Worm (Caenorhabditis elegans) whole organism, mixed stage, embryonic: ENCODE measurements around the gene K08H10.6.

Experiments used
- M03D4.4 ChIP-seq: sonication (generic microtip); optimal IDR thresholded peaks from 2 replicates; lab custom pipeline; 2017; ENCODE audit warnings: mild to moderate bottlenecking, missing genetic modification characterization, missing compliant biosample characterization
- elt-1 ChIP-seq: sonication (generic microtip); optimal IDR thresholded peaks from 2 replicates; lab custom pipeline; 2017; ENCODE audit warnings: missing genetic modification characterization, mild to moderate bottlenecking, missing compliant biosample characterization, antibody characterized with exemption, moderate library complexity, borderline replicate concordance; ENCODE audit not compliant: insufficient read depth
- flh-1 ChIP-seq: fragments of 200-800 bp; sonication (Bioruptor generic); optimal IDR thresholded peaks from 2 replicates; lab custom pipeline; 2018; ENCODE audit warnings: mild to moderate bottlenecking, missing genetic modification characterization, moderate library complexity, missing compliant biosample characterization
- ham-2 ChIP-seq: fragments of 200-800 bp; sonication (Bioruptor generic); optimal IDR thresholded peaks from 2 replicates; lab custom pipeline; 2018; ENCODE audit warnings: mild to moderate bottlenecking, missing genetic modification characterization, missing compliant biosample characterization
- lin-32 ChIP-seq: fragments of 200-800 bp; sonication (Bioruptor generic); optimal IDR thresholded peaks from 2 replicates; lab custom pipeline; 2018; ENCODE audit warnings: mild to moderate bottlenecking, missing genetic modification characterization, missing compliant biosample characterization
- nhr-237 ChIP-seq: fragments of 150-350 bp; optimal IDR thresholded peaks from 2 replicates; lab custom pipeline; 2014; ENCODE audit warnings: missing biosample characterization, missing genetic modification characterization
- sem-2 ChIP-seq: fragments of 200-800 bp; sonication (Bioruptor generic); optimal IDR thresholded peaks from 2 replicates; lab custom pipeline; 2018; ENCODE audit warnings: mild to moderate bottlenecking, missing genetic modification characterization, missing compliant biosample characterization
- snpc-4 ChIP-seq: fragments of 150-350 bp; optimal IDR thresholded peaks from 2 replicates; lab custom pipeline; 2014; ENCODE audit warnings: missing biosample characterization, missing genetic modification characterization
- sptf-1 ChIP-seq: sonication (generic microtip); optimal IDR thresholded peaks from 2 replicates; lab custom pipeline; 2017; ENCODE audit warnings: mild to moderate bottlenecking, missing genetic modification characterization, moderate library complexity, missing compliant biosample characterization
- unc-120 ChIP-seq: sonication (generic microtip); optimal IDR thresholded peaks from 2 replicates; lab custom pipeline; 2017; ENCODE audit warnings: missing genetic modification characterization, missing compliant biosample characterization; ENCODE audit not compliant: poor library complexity, severe bottlenecking
- unc-39 ChIP-seq: fragments of 150-350 bp; optimal IDR thresholded peaks from 2 replicates; lab custom pipeline; 2014; ENCODE audit warnings: missing biosample characterization, missing genetic modification characterization
- unc-62 ChIP-seq: fragments of 150-350 bp; optimal IDR thresholded peaks from 2 replicates; lab custom pipeline; 2014; ENCODE audit warnings: missing biosample characterization, missing genetic modification reagents, missing genetic modification characterization
- ztf-11 ChIP-seq: fragments of 150-350 bp; optimal IDR thresholded peaks from 2 replicates; lab custom pipeline; 2014; ENCODE audit warnings: missing biosample characterization, missing genetic modification characterization

ce11 chrV:10041484-10041883 is 45.8 kb upstream of the K08H10.6 start:
- TF ChIP-seq unc-62 (no peak), nhr-237 (no peak), ztf-11 (no peak), unc-39 (tag; lab: Kevin White, UChicago) (no peak), snpc-4 (tag; lab: Kevin White, UChicago) (no peak), elt-1 (tag; lab: Kevin White, UChicago) (no peak), lin-32 (GFP tag; lab: Kevin White, UChicago) (no peak), sptf-1 (peak; percentile 63), flh-1 (GFP tag; lab: Kevin White, UChicago) (no peak), unc-120 (tag; lab: Kevin White, UChicago) (no peak), M03D4.4 (tag; lab: Kevin White, UChicago) (no peak), ham-2 (GFP tag; lab: Kevin White, UChicago) (no peak), sem-2 (GFP tag; lab: Kevin White, UChicago) (no peak)
